Fruit fly (Drosophila melanogaster) S2 (cell line): Measurements from ENCODE around the gene CG34393.
"Not testable (repeated sequence)": the region's sequence is repeated elsewhere in the genome, so short reads cannot be mapped to it uniquely, and the experiment has no call there.

ENCODE experiments used
- CG8478 ChIP-seq: fragments of >200 bp; optimal IDR thresholded peaks from 2 replicates; lab custom pipeline; 2018
- CTCF ChIP-seq, 2 experiments: fragments of >200 bp; optimal IDR thresholded peaks; 2 replicates each; lab custom pipeline; 2018

DNA sequence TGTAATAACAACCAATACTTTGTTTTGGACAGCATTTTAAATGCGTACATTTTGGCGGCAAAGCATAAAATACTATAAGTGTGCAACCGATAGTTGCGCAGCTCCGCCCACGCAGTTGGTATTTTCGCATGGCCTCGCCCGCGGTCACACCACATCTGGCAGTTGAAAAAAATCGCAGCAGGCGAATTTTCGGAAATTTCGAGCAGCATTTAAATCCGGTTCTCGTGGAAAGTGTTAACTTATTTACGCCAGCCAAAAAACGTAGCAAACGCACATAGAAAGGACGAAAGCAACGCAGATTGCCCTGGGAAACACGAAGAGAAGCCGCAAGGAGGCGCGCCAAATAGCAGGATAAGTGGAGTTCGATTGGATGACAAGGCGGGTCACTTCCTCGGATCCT lies 36.8 kb downstream of the CG34393 start, which contains the start of gene Hydr2:
- TF ChIP-seq CTCF (optimal IDR thresholded peaks at IDR 0.05; lab: Kevin White, UChicago); CG8478: not testable (repeated sequence)
